Fruit fly (Drosophila melanogaster): ENCODE results near the gene y.

- TF ChIP-seq CG8478 (optimal IDR thresholded peaks at IDR 0.05) (no peak), CTCF (optimal IDR thresholded peaks at IDR 0.05) (no peak)
Observed at dm6 chrX:338123-338527, 18.2 kb upstream of the y start.

All from S2 (cell line).